8 worm cellular contexts compared by ENCODE assay signal in genomic region chrII:3810550-3810949, ce11.
A peak's percentile ranks its signal among the peaks of the same experiment; 100 is the strongest.
TF ChIP-seq lines count a peak whose summit lies in the region.

No protein-coding gene starts in this region.

TF ChIP-seq in whole organism, L1 larva, 84 proteins besides CTCF, POLR2A, EP300 and RAD21 (continues in another document):
- TF ChIP-seq sup-37 (GFP tag; optimal IDR thresholded peaks at IDR 0.05; lab: Kevin White, UChicago), result no peak
- TF ChIP-seq lin-14 (GFP tag; optimal IDR thresholded peaks at IDR 0.05; lab: Kevin White, UChicago), result peak; percentile 85
- peak; percentile 51 for TF ChIP-seq nhr-47 (tag; optimal IDR thresholded peaks at IDR 0.05; lab: Kevin White, UChicago)
- TF ChIP-seq nhr-20 (tag; optimal IDR thresholded peaks at IDR 0.05; lab: Kevin White, UChicago), result peak; percentile 53
- no peak for TF ChIP-seq mab-9 (GFP tag; IDR thresholded peaks at IDR 0.05; lab: Robert Waterston, UW)
- peak; percentile 44 to 46 for TF ChIP-seq lin-35 (GFP tag; optimal IDR thresholded peaks at IDR 0.05; lab: Kevin White, UChicago)
- TF ChIP-seq pag-3 (tag; optimal IDR thresholded peaks at IDR 0.05; lab: Kevin White, UChicago; ENCODE audit: borderline replicate concordance, insufficient read depth), result no peak
- no peak for TF ChIP-seq efl-3 (GFP tag; optimal IDR thresholded peaks at IDR 0.05; lab: Kevin White, UChicago)
- TF ChIP-seq lsy-2 (tag; optimal IDR thresholded peaks at IDR 0.05; lab: Kevin White, UChicago), result peak; percentile 37 to 60
- TF ChIP-seq rnt-1 (tag; optimal IDR thresholded peaks at IDR 0.05; lab: Kevin White, UChicago), result peak; percentile 30
- TF ChIP-seq ztf-4 (tag; optimal IDR thresholded peaks at IDR 0.05; lab: Kevin White, UChicago), result no peak

TF ChIP-seq in whole organism, L2 larva, 48 proteins besides CTCF, POLR2A, EP300 and RAD21 (continues in another document):
- no peak for TF ChIP-seq nhr-6 (tag; optimal IDR thresholded peaks at IDR 0.05; lab: Kevin White, UChicago)
- TF ChIP-seq peb-1 (tag; optimal IDR thresholded peaks at IDR 0.05; lab: Kevin White, UChicago), result no peak
- no peak for TF ChIP-seq ztf-1 (GFP tag; conservative IDR thresholded peaks at IDR 0.05; lab: Robert Waterston, UW)
- no peak for TF ChIP-seq mdl-1 (tag; optimal IDR thresholded peaks at IDR 0.05; lab: Kevin White, UChicago)
- peak in 1 of 2 experiments; percentile 59 for TF ChIP-seq lsy-2 (tag; optimal IDR thresholded peaks at IDR 0.05; lab: Kevin White, UChicago)
- TF ChIP-seq unc-55 (GFP tag; optimal IDR thresholded peaks at IDR 0.05; lab: Kevin White, UChicago), result peak; percentile 40
- peak; percentile 61 for TF ChIP-seq crh-2 (tag; optimal IDR thresholded peaks at IDR 0.05; lab: Kevin White, UChicago)
- TF ChIP-seq ztf-11 (tag; optimal IDR thresholded peaks at IDR 0.05; lab: Kevin White, UChicago), result no peak
- TF ChIP-seq sma-3 (GFP tag; optimal IDR thresholded peaks at IDR 0.05; lab: Kevin White, UChicago), result peak; percentile 23
- TF ChIP-seq mbf-1 (tag; optimal IDR thresholded peaks at IDR 0.05; lab: Kevin White, UChicago), result no peak
- no peak for TF ChIP-seq nhr-10 (tag; optimal IDR thresholded peaks at IDR 0.05; lab: Kevin White, UChicago)
- TF ChIP-seq C34F6.9 (tag; optimal IDR thresholded peaks at IDR 0.05; lab: Kevin White, UChicago), result peak; percentile 68

TF ChIP-seq in whole organism, L3 larva, 47 proteins besides CTCF, POLR2A, EP300 and RAD21 (continues in another document):
- TF ChIP-seq nhr-25 (tag; optimal IDR thresholded peaks at IDR 0.05; lab: Kevin White, UChicago), result peak; percentile 14
- no peak for TF ChIP-seq zag-1 (tag; optimal IDR thresholded peaks at IDR 0.05; lab: Kevin White, UChicago)
- TF ChIP-seq ztf-11 (tag; optimal IDR thresholded peaks at IDR 0.05; lab: Kevin White, UChicago), result no peak
- peak; percentile 39 for TF ChIP-seq R02D3.7 (tag; optimal IDR thresholded peaks at IDR 0.05; lab: Kevin White, UChicago)
- TF ChIP-seq egl-5 (tag; optimal IDR thresholded peaks at IDR 0.05; lab: Kevin White, UChicago), result peak; percentile 7
- TF ChIP-seq nhr-11 (tag; optimal IDR thresholded peaks at IDR 0.05; lab: Kevin White, UChicago), result no peak
- TF ChIP-seq nhr-23 (tag; optimal IDR thresholded peaks at IDR 0.05; lab: Kevin White, UChicago), result peak; percentile 33
- TF ChIP-seq jun-1 (tag; optimal IDR thresholded peaks at IDR 0.05; lab: Kevin White, UChicago), result no peak
- peak; percentile 40 for TF ChIP-seq snpc-4 (tag; optimal IDR thresholded peaks at IDR 0.05; lab: Kevin White, UChicago)
- TF ChIP-seq skn-1 (tag; optimal IDR thresholded peaks at IDR 0.05; lab: Kevin White, UChicago), result no peak
- no peak for TF ChIP-seq fos-1 (tag; optimal IDR thresholded peaks at IDR 0.05; lab: Kevin White, UChicago)
- no peak for TF ChIP-seq mml-1 (tag; optimal IDR thresholded peaks at IDR 0.05; lab: Kevin White, UChicago)

TF ChIP-seq in whole organism, L4 larva, 104 proteins besides CTCF, POLR2A, EP300 and RAD21 (continues in another document):
- TF ChIP-seq pqm-1 (tag; optimal IDR thresholded peaks at IDR 0.05; lab: Kevin White, UChicago) (peak; percentile 35), nhr-48 (tag; optimal IDR thresholded peaks at IDR 0.05; lab: Kevin White, UChicago) (no peak), dpl-1 (GFP tag; optimal IDR thresholded peaks at IDR 0.05; lab: Kevin White, UChicago) (peak; percentile 13), dve-1 (tag; optimal IDR thresholded peaks at IDR 0.05; lab: Kevin White, UChicago; ENCODE audit: insufficient read depth) (peak; percentile 87), T26A8.4 (GFP tag; IDR thresholded peaks at IDR 0.05; lab: Robert Waterston, UW) (no peak), nhr-28 (tag; optimal IDR thresholded peaks at IDR 0.05; lab: Kevin White, UChicago) (peak; percentile 76), hlh-30 (tag; optimal IDR thresholded peaks at IDR 0.05; lab: Kevin White, UChicago; ENCODE audit: insufficient read depth) (peak; percentile 34), mdl-1 (tag; optimal IDR thresholded peaks at IDR 0.05; lab: Kevin White, UChicago) (peak in 1 of 2 experiments; percentile 5), dmd-6 (GFP tag; IDR thresholded peaks at IDR 0.05; lab: Robert Waterston, UW) (peak; percentile 36; the same call in 1 of the 2 replicates), php-3 (GFP tag; IDR thresholded peaks at IDR 0.05; lab: Robert Waterston, UW) (0 out of 2 replicates have a peak, but pooled peaks have one; percentile 36)

TF ChIP-seq in whole organism, late embryonic, 69 proteins besides CTCF, POLR2A, EP300 and RAD21 (continues in another document):
- TF ChIP-seq unc-42 (tag; optimal IDR thresholded peaks at IDR 0.05; lab: Kevin White, UChicago) (peak; percentile 15), ceh-18 (tag; optimal IDR thresholded peaks at IDR 0.05; lab: Kevin White, UChicago) (peak; percentile 35), tbx-2 (tag; optimal IDR thresholded peaks at IDR 0.05; lab: Kevin White, UChicago) (peak; percentile 47), nfya-1 (tag; optimal IDR thresholded peaks at IDR 0.05; lab: Kevin White, UChicago) (peak; percentile 34), unc-55 (GFP tag; optimal IDR thresholded peaks at IDR 0.05; lab: Kevin White, UChicago) (peak; percentile 49), ceh-34 (tag; optimal IDR thresholded peaks at IDR 0.05; lab: Kevin White, UChicago) (no peak), dmd-4 (tag; optimal IDR thresholded peaks at IDR 0.05; lab: Kevin White, UChicago; ENCODE audit: borderline replicate concordance) (no peak), fkh-6 (tag; optimal IDR thresholded peaks at IDR 0.05; lab: Kevin White, UChicago) (no peak), fax-1 (tag; optimal IDR thresholded peaks at IDR 0.05; lab: Kevin White, UChicago) (no peak), pat-9 (tag; optimal IDR thresholded peaks at IDR 0.05; lab: Kevin White, UChicago) (no peak), ceh-14 (tag; optimal IDR thresholded peaks at IDR 0.05; lab: Kevin White, UChicago) (peak; percentile 11), rnt-1 (tag; optimal IDR thresholded peaks at IDR 0.05; lab: Kevin White, UChicago) (peak; percentile 27)

TF ChIP-seq in whole organism, midembryonic, 9 proteins besides CTCF, POLR2A, EP300 and RAD21:
- no peak for TF ChIP-seq med-1 (GFP tag; optimal IDR thresholded peaks at IDR 0.05; lab: Kevin White, UChicago; ENCODE audit: insufficient read depth)
- peak; percentile 54 for TF ChIP-seq cog-1 (tag; optimal IDR thresholded peaks at IDR 0.05; lab: Kevin White, UChicago)

TF ChIP-seq in whole organism, mixed stage, embryonic, 35 proteins besides CTCF, POLR2A, EP300 and RAD21:
- TF ChIP-seq unc-62 (GFP tag; optimal IDR thresholded peaks at IDR 0.05; lab: Kevin White, UChicago) (peak; percentile 38), pha-4 (tag; optimal IDR thresholded peaks at IDR 0.05; lab: Kevin White, UChicago) (peak; percentile 17), ces-1 (GFP tag; optimal IDR thresholded peaks at IDR 0.05; lab: Kevin White, UChicago) (peak; percentile 7), lin-13 (tag; optimal IDR thresholded peaks at IDR 0.05; lab: Kevin White, UChicago) (no peak), sptf-1 (tag; optimal IDR thresholded peaks at IDR 0.05; lab: Kevin White, UChicago) (no peak), ceh-39 (tag; optimal IDR thresholded peaks at IDR 0.05; lab: Kevin White, UChicago) (no peak)
TF ChIP-seq in whole organism, mixed stage, embryonic: peak in this region for 3.

TF ChIP-seq in whole organism, young adult, 124 proteins besides CTCF, POLR2A, EP300 and RAD21:
- no peak for TF ChIP-seq chd-7 (tag; optimal IDR thresholded peaks at IDR 0.05; lab: Kevin White, UChicago)
- 0 out of 2 replicates have a peak, but pooled peaks have one; percentile 30 for TF ChIP-seq mcd-1 (GFP tag; IDR thresholded peaks at IDR 0.05; lab: Robert Waterston, UW)
- TF ChIP-seq B0019.2 (GFP tag; conservative IDR thresholded peaks at IDR 0.05; lab: Robert Waterston, UW), result no peak
- TF ChIP-seq Y53F4B.3 (GFP tag; IDR thresholded peaks at IDR 0.05; lab: Robert Waterston, UW), result no peak
- peak; percentile 38 for TF ChIP-seq attf-5 (GFP tag; optimal IDR thresholded peaks at IDR 0.05; lab: Kevin White, UChicago)
- peak; percentile 87 for TF ChIP-seq nhr-80 (tag; optimal IDR thresholded peaks at IDR 0.05; lab: Kevin White, UChicago)
- TF ChIP-seq K11D2.4 (GFP tag; IDR thresholded peaks at IDR 0.05; lab: Robert Waterston, UW), result no peak
- peak; percentile 70 for TF ChIP-seq dox-1 (GFP tag; IDR thresholded peaks at IDR 0.05; lab: Robert Waterston, UW)
- no peak for TF ChIP-seq cebp-1 (GFP tag; IDR thresholded peaks at IDR 0.05; lab: Robert Waterston, UW)
- peak; percentile 37 for TF ChIP-seq cebp-1 (tag; optimal IDR thresholded peaks at IDR 0.05; lab: Kevin White, UChicago)
- TF ChIP-seq hmg-1.2 (GFP tag; IDR thresholded peaks at IDR 0.05; lab: Robert Waterston, UW), result peak; percentile 93
- TF ChIP-seq sdz-38 (tag; optimal IDR thresholded peaks at IDR 0.05; lab: Kevin White, UChicago), result no peak
- peak; percentile 42 for TF ChIP-seq K12H6.12 (tag; optimal IDR thresholded peaks at IDR 0.05; lab: Kevin White, UChicago)
- peak; percentile 23 for TF ChIP-seq lin-40 (tag; optimal IDR thresholded peaks at IDR 0.05; lab: Kevin White, UChicago)
- no peak for TF ChIP-seq snpc-4 (GFP tag; optimal IDR thresholded peaks at IDR 0.05; lab: Kevin White, UChicago)
- peak in 1 of 4 experiments; percentile 33 for TF ChIP-seq snpc-4 (tag; optimal IDR thresholded peaks at IDR 0.05; lab: Kevin White, UChicago)
- TF ChIP-seq zfh-2 (GFP tag; conservative IDR thresholded peaks at IDR 0.05; lab: Robert Waterston, UW), result peak; percentile 43; the same call in 1 of the 2 replicates
